Fruit fly (Drosophila melanogaster) whole organism, embryonic: ENCODE results near the gene CG8516.
A peak's percentile ranks its signal among the peaks of the same experiment; 100 is the strongest.

Source experiments
- Abd-B ChIP-seq: fragments of 200-800 bp; sonication (Bioruptor generic); optimal IDR thresholded peaks from 2 replicates; lab custom pipeline; 2018; ENCODE audit warnings: missing biosample characterization, mild to moderate bottlenecking, missing genetic modification characterization, moderate library complexity
- CG10147 ChIP-seq: fragments of 200-800 bp; sonication (Bioruptor generic); optimal IDR thresholded peaks from 2 replicates; lab custom pipeline; 2019; ENCODE audit warnings: missing biosample characterization, mild to moderate bottlenecking, missing genetic modification characterization, moderate library complexity
- CG10462 ChIP-seq: fragments of 200-800 bp; sonication (Bioruptor generic); optimal IDR thresholded peaks from 2 replicates; lab custom pipeline; 2016; ENCODE audit warnings: missing biosample characterization, missing genetic modification characterization
- CG10979 ChIP-seq: fragments of 200-800 bp; sonication (Bioruptor generic); optimal IDR thresholded peaks from 2 replicates; lab custom pipeline; 2018; ENCODE audit warnings: missing biosample characterization, mild to moderate bottlenecking, missing genetic modification characterization, moderate library complexity
- CG11695 ChIP-seq: fragments of 200-800 bp; sonication (Bioruptor generic); IDR thresholded peaks from 3 replicates; pipeline ENCODE4 v1.3.6; 2022; ENCODE audit warnings: missing biosample characterization, missing genetic modification characterization
- CG13424 ChIP-seq: fragments of 200-800 bp; sonication (Bioruptor generic); optimal IDR thresholded peaks from 2 replicates; lab custom pipeline; 2019; ENCODE audit warnings: missing biosample characterization, mild to moderate bottlenecking, missing genetic modification characterization, moderate library complexity
- CG14860 ChIP-seq: fragments of 200-800 bp; sonication (Bioruptor generic); IDR thresholded peaks from 3 replicates; pipeline ENCODE4 v1.3.6; 2022; ENCODE audit warnings: missing biosample characterization, missing genetic modification characterization; ENCODE audit not compliant: partially characterized antibody
- CG18262 ChIP-seq: fragments of 200-800 bp; optimal IDR thresholded peaks from 3 replicates; lab custom pipeline; 2019; ENCODE audit warnings: missing biosample characterization, mild to moderate bottlenecking, missing genetic modification characterization, moderate library complexity
- CG18476 ChIP-seq: fragments of 200-800 bp; sonication (Bioruptor generic); optimal IDR thresholded peaks from 2 replicates; lab custom pipeline; 2016; ENCODE audit warnings: missing biosample characterization, mild to moderate bottlenecking, missing genetic modification characterization
- CG2712 ChIP-seq: fragments of 200-800 bp; optimal IDR thresholded peaks from 3 replicates; lab custom pipeline; 2019; ENCODE audit warnings: missing biosample characterization, mild to moderate bottlenecking, missing genetic modification characterization, moderate library complexity
- CG30403 ChIP-seq: fragments of 200-800 bp; sonication (Bioruptor generic); optimal IDR thresholded peaks from 3 replicates; lab custom pipeline; 2016; ENCODE audit warnings: missing biosample characterization, missing genetic modification characterization
- CG31224 ChIP-seq: fragments of 200-800 bp; sonication (Bioruptor generic); IDR thresholded peaks from 2 replicates; pipeline ENCODE4 v1.3.6; 2022; ENCODE audit warnings: missing biosample characterization, missing genetic modification characterization
- CG33557 ChIP-seq: fragments of 200-800 bp; sonication (Bioruptor generic); optimal IDR thresholded peaks from 2 replicates; lab custom pipeline; 2019; ENCODE audit warnings: missing biosample characterization, mild to moderate bottlenecking, missing genetic modification characterization, moderate library complexity
- CG3407 ChIP-seq: fragments of 200-800 bp; sonication (Bioruptor generic); optimal IDR thresholded peaks from 2 replicates; lab custom pipeline; 2018; ENCODE audit warnings: missing biosample characterization, mild to moderate bottlenecking, missing genetic modification characterization
- CG3838 ChIP-seq: fragments of 200-800 bp; sonication (Bioruptor generic); optimal IDR thresholded peaks from 3 replicates; lab custom pipeline; 2016; ENCODE audit warnings: missing biosample characterization, missing genetic modification characterization
- CG4424 ChIP-seq: fragments of 200-800 bp; sonication (Bioruptor generic); optimal IDR thresholded peaks from 3 replicates; lab custom pipeline; 2016; ENCODE audit warnings: missing biosample characterization, missing genetic modification characterization
- CG6254 ChIP-seq: fragments of 200-800 bp; sonication (Bioruptor generic); optimal IDR thresholded peaks from 3 replicates; lab custom pipeline; 2017; ENCODE audit warnings: mild to moderate bottlenecking, missing biosample characterization, missing genetic modification reagents, missing genetic modification characterization
- CG7556 ChIP-seq: fragments of 200-800 bp; sonication (Bioruptor generic); optimal IDR thresholded peaks from 2 replicates; lab custom pipeline; 2017; ENCODE audit warnings: missing biosample characterization, mild to moderate bottlenecking, missing genetic modification characterization
- CHES-1-like ChIP-seq: fragments of 200-800 bp; sonication (Bioruptor generic); optimal IDR thresholded peaks from 2 replicates; lab custom pipeline; 2016; ENCODE audit warnings: missing biosample characterization, missing genetic modification characterization
- Camta ChIP-seq: fragments of 200-800 bp; sonication (Bioruptor generic); optimal IDR thresholded peaks from 2 replicates; lab custom pipeline; 2016; ENCODE audit warnings: missing biosample characterization, missing genetic modification characterization
- CrebB ChIP-seq: fragments of 200-800 bp; sonication (Bioruptor generic); optimal IDR thresholded peaks from 3 replicates; lab custom pipeline; 2018; ENCODE audit warnings: missing biosample characterization, mild to moderate bottlenecking, missing genetic modification characterization
- Dek ChIP-seq: fragments of 200-800 bp; sonication (Bioruptor generic); optimal IDR thresholded peaks from 3 replicates; lab custom pipeline; 2019; ENCODE audit warnings: missing biosample characterization, mild to moderate bottlenecking, missing genetic modification characterization, moderate library complexity
- Dfd ChIP-seq, 2 experiments: fragments of >200 bp; optimal IDR thresholded peaks; 2 replicates each; lab custom pipeline; 2017; ENCODE audit warnings: missing biosample characterization in 2 of 2, missing genetic modification characterization in 2 of 2
- Ets65A ChIP-seq: fragments of 200-800 bp; sonication (Bioruptor generic); peaks from one replicate; lab custom pipeline; 2016; ENCODE audit warnings: missing biosample characterization, missing genetic modification characterization
- Ets97D ChIP-seq: fragments of 200-800 bp; sonication (Bioruptor generic); optimal IDR thresholded peaks from 3 replicates; lab custom pipeline; 2016; ENCODE audit warnings: missing biosample characterization, missing genetic modification characterization
- Fer3 ChIP-seq: fragments of 200-800 bp; sonication (Bioruptor generic); optimal IDR thresholded peaks from 2 replicates; lab custom pipeline; 2018; ENCODE audit warnings: missing biosample characterization, mild to moderate bottlenecking, missing genetic modification characterization, moderate library complexity
- Gsc ChIP-seq: fragments of 200-800 bp; sonication (Bioruptor generic); IDR thresholded peaks from 2 replicates; pipeline ENCODE4 v1.3.6; 2022; ENCODE audit warnings: missing biosample characterization, missing genetic modification characterization
- Meics ChIP-seq: fragments of 200-800 bp; sonication (Bioruptor generic); optimal IDR thresholded peaks from 2 replicates; lab custom pipeline; 2017; ENCODE audit warnings: missing biosample characterization, mild to moderate bottlenecking, missing genetic modification characterization
- NK7.1 ChIP-seq: fragments of 200-800 bp; sonication (Bioruptor generic); optimal IDR thresholded peaks from 3 replicates; lab custom pipeline; 2016; ENCODE audit warnings: missing biosample characterization, missing genetic modification characterization
- ap ChIP-seq: fragments of 200-800 bp; sonication (Bioruptor generic); IDR thresholded peaks from 2 replicates; pipeline ENCODE4 v1.3.6; 2022; ENCODE audit warnings: missing biosample characterization, missing genetic modification characterization
- dpn ChIP-seq, 2 experiments: fragments of 200-800 bp; sonication (Bioruptor generic); optimal IDR thresholded peaks; 3 replicates each; lab custom pipeline; 2016; ENCODE audit warnings: missing biosample characterization in 2 of 2, missing genetic modification characterization in 2 of 2
- en ChIP-seq: fragments of 200-800 bp; sonication (Bioruptor generic); optimal IDR thresholded peaks from 2 replicates; lab custom pipeline; 2016; ENCODE audit warnings: missing biosample characterization, missing genetic modification characterization
- eyg ChIP-seq: fragments of 200-800 bp; sonication (Bioruptor generic); optimal IDR thresholded peaks from 3 replicates; lab custom pipeline; 2016; ENCODE audit warnings: missing biosample characterization, missing genetic modification characterization
- fd96Cb ChIP-seq: fragments of 200-800 bp; sonication (Bioruptor generic); optimal IDR thresholded peaks from 2 replicates; lab custom pipeline; 2018; ENCODE audit warnings: missing biosample characterization, mild to moderate bottlenecking, missing genetic modification characterization, moderate library complexity
- ham ChIP-seq: fragments of 200-800 bp; sonication (Bioruptor generic); IDR thresholded peaks from 2 replicates; pipeline ENCODE4 v1.3.6; 2022; ENCODE audit warnings: missing biosample characterization, missing genetic modification characterization
- inv ChIP-seq: fragments of 200-800 bp; sonication (Bioruptor generic); IDR thresholded peaks from 2 replicates; pipeline ENCODE4 v1.3.6; 2022; ENCODE audit warnings: missing biosample characterization, missing genetic modification characterization; ENCODE audit not compliant: partially characterized antibody
- knrl ChIP-seq: fragments of 200-800 bp; sonication (Bioruptor generic); IDR thresholded peaks from 3 replicates; pipeline ENCODE4 v1.3.6; 2022; ENCODE audit warnings: missing biosample characterization, missing genetic modification characterization; ENCODE audit not compliant: partially characterized antibody
- pnt ChIP-seq: fragments of 200-800 bp; sonication (Bioruptor generic); optimal IDR thresholded peaks from 3 replicates; lab custom pipeline; 2016; ENCODE audit warnings: missing biosample characterization, missing genetic modification characterization
- prd ChIP-seq, 3 experiments: fragments of >200 bp in 2 of 3; fragments of 200-800 bp in 1 of 3; sonication (Bioruptor generic) in 1 of 3; optimal IDR thresholded peaks in 2 of 3; IDR thresholded peaks in 1 of 3; 2 replicates in 2 of 3; 3 replicates in 1 of 3; pipeline versions ENCODE4 v1.3.6 to Lab custom; 2017 to 2022; ENCODE audit warnings: missing biosample characterization in 1 of 3, missing genetic modification characterization in 1 of 3
- ranshi ChIP-seq: fragments of 200-800 bp; sonication (Bioruptor generic); IDR thresholded peaks from 2 replicates; pipeline ENCODE4 v1.3.6; 2022; ENCODE audit warnings: missing biosample characterization, missing genetic modification characterization
- sna ChIP-seq: fragments of 200-800 bp; sonication (Bioruptor generic); IDR thresholded peaks from 2 replicates; pipeline ENCODE4 v1.3.6; 2022; ENCODE audit warnings: missing biosample characterization, missing genetic modification characterization; ENCODE audit not compliant: partially characterized antibody
- so ChIP-seq: fragments of 200-800 bp; sonication (Bioruptor generic); IDR thresholded peaks from 3 replicates; pipeline ENCODE4 v1.3.6; 2022; ENCODE audit warnings: missing biosample characterization, missing genetic modification characterization
- tx ChIP-seq: fragments of 200-800 bp; sonication (Bioruptor generic); optimal IDR thresholded peaks from 2 replicates; lab custom pipeline; 2016; ENCODE audit warnings: missing biosample characterization, missing genetic modification characterization
- unc-4 ChIP-seq: fragments of 200-800 bp; sonication (Bioruptor generic); IDR thresholded peaks from 2 replicates; pipeline ENCODE4 v1.3.6; 2022; ENCODE audit warnings: missing biosample characterization, missing genetic modification characterization; ENCODE audit not compliant: partially characterized antibody
- unpg ChIP-seq: fragments of 200-800 bp; sonication (Bioruptor generic); optimal IDR thresholded peaks from 3 replicates; lab custom pipeline; 2018; ENCODE audit warnings: missing biosample characterization, mild to moderate bottlenecking, missing genetic modification characterization, moderate library complexity

The CG8516 gene

dm6 chr3R:9791177-9791806 lies 1.8 kb upstream of the CG8516 start, which contains the start of the genes CG12945 and CG8507 (continued):
- TF ChIP-seq CG7556 (GFP tag; lab: Kevin White, UChicago) (no peak), Dek (tag; lab: Kevin White, UChicago) (peak; percentile 50), Camta (peak; percentile 44), CG3838 (GFP tag; lab: Kevin White, UChicago) (no peak), prd (optimal IDR thresholded peaks at IDR 0.05; lab: Kevin White, UChicago) (no peak), prd (GFP tag; IDR thresholded peaks at IDR 0.05; lab: Robert Waterston, UW) (peak; percentile 54; the same call in 1 of the 3 replicates), NK7.1 (GFP tag; lab: Kevin White, UChicago) (no peak), unc-4 (GFP tag; lab: Robert Waterston, UW) (0 out of 2 replicates have a peak, but pooled peaks have one; percentile 31)

dm6 chr3R:9800644-9801330 lies 7.7 kb downstream of the CG8516 start, which contains the start of the genes CG9467 and CG8526:
Gene CG9467 (minus strand): TSS chr3R:9801026.
Gene CG8526 (plus strand): TSS chr3R:9801280.
- peak; percentile 78 for TF ChIP-seq CG10147 (GFP tag; lab: Kevin White, UChicago)
- peak; percentile 61 for TF ChIP-seq CG6254 (GFP tag; lab: Kevin White, UChicago)
- TF ChIP-seq Ets97D, result peak; percentile 43
- no peak for TF ChIP-seq CHES-1-like (GFP tag; lab: Kevin White, UChicago)
- TF ChIP-seq CG10462 (GFP tag; lab: Kevin White, UChicago), result peak; percentile 84
- TF ChIP-seq so, result no peak
- no peak for TF ChIP-seq Gsc (GFP tag; lab: Robert Waterston, UW)
- peak; percentile 38 for TF ChIP-seq CG10979 (tag; lab: Kevin White, UChicago)
- peak; percentile 55 for TF ChIP-seq unpg
- TF ChIP-seq Dfd (GFP tag; optimal IDR thresholded peaks at IDR 0.05; lab: Kevin White, UChicago), result no peak
- TF ChIP-seq CG4424, result peak; percentile 76
- no peak for TF ChIP-seq pnt (GFP tag; lab: Kevin White, UChicago)
- peak; percentile 47 for TF ChIP-seq CG33557 (GFP tag; lab: Kevin White, UChicago)
- TF ChIP-seq Ets65A (GFP tag; lab: Kevin White, UChicago), result peak; percentile 93
- TF ChIP-seq Fer3 (tag; lab: Kevin White, UChicago), result peak; percentile 53
- TF ChIP-seq CG31224 (GFP tag; lab: Robert Waterston, UW), result 0 out of 2 replicates have a peak, but pooled peaks have one; percentile 26
- peak; percentile 80 for TF ChIP-seq CG30403 (GFP tag; lab: Kevin White, UChicago)
- peak; percentile 73 for TF ChIP-seq inv (GFP tag; lab: Robert Waterston, UW)
- peak; percentile 55 for TF ChIP-seq Meics
- peak; percentile 69 for TF ChIP-seq CG18262 (tag; lab: Kevin White, UChicago)
- TF ChIP-seq Abd-B, result peak; percentile 87
- TF ChIP-seq fd96Cb (tag; lab: Kevin White, UChicago), result peak; percentile 36
- peak; percentile 82 for TF ChIP-seq CG13424 (tag; lab: Kevin White, UChicago)
- peak; percentile 52 to 71 for TF ChIP-seq dpn (GFP tag; optimal IDR thresholded peaks at IDR 0.05; lab: Kevin White, UChicago)
- TF ChIP-seq knrl, result peak; percentile 89
- TF ChIP-seq CG18476 (GFP tag; lab: Kevin White, UChicago), result peak; percentile 25
- peak; percentile 72 for TF ChIP-seq CG14860 (GFP tag; lab: Robert Waterston, UW)
- TF ChIP-seq CrebB (tag; lab: Kevin White, UChicago), result no peak
- TF ChIP-seq eyg, result no peak
- peak; percentile 80 for TF ChIP-seq CG2712 (tag; lab: Kevin White, UChicago)
- TF ChIP-seq en (GFP tag; lab: Kevin White, UChicago), result no peak
- TF ChIP-seq sna (GFP tag; lab: Robert Waterston, UW), result 0 out of 2 replicates have a peak, but pooled peaks have one; percentile 29
- TF ChIP-seq tx (GFP tag; lab: Kevin White, UChicago), result peak; percentile 10
- peak; percentile 23; the same call in 1 of the 3 replicates for TF ChIP-seq CG11695 (GFP tag; lab: Robert Waterston, UW)
- no peak for TF ChIP-seq ap
- TF ChIP-seq CG3407 (GFP tag; lab: Kevin White, UChicago), result peak; percentile 38
- no peak for TF ChIP-seq ham (GFP tag; lab: Robert Waterston, UW)
- peak; percentile 31; the same call in 1 of the 2 replicates for TF ChIP-seq ranshi (GFP tag; lab: Robert Waterston, UW)
